Worm (Caenorhabditis elegans): ENCODE measurements around the gene ZK1240.3.

The ZK1240.3 gene

DNA sequence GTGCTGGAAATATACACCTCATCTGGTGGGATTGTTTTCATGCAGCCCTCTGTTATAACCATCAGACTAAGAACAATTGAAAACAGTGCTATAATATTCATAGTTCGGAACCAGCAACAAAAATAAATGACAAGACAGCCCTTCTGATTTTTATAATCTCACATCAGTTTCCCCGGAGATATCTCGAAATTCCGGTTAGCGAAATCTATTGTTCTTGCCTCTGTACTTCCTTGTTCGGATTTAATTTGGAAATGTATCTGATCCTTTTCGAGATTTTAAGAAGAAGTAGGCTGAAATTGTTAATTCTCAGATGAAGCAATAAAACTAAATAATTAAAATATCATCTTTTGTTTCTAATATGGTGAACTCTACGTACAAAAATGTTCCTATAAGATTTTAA is 43.5 kb downstream of the ZK1240.3 start, which contains the start of gene F43C11.11:
Gene F43C11.11, minus strand, starts transcription at position 101 of the 400 bp plus-strand sequence.
- TF ChIP-seq ets-7 (tag; optimal IDR thresholded peaks at IDR 0.05) (no peak), tra-4 (tag; optimal IDR thresholded peaks at IDR 0.05) (no peak), ceh-36 (tag; optimal IDR thresholded peaks at IDR 0.05) (no peak), ama-1 (optimal IDR thresholded peaks at IDR 0.05) (no peak), scrt-1 (GFP tag; IDR thresholded peaks at IDR 0.05) (no peak), flt-1 (GFP tag; IDR thresholded peaks at IDR 0.05) (no peak), hmg-4 (GFP tag; optimal IDR thresholded peaks at IDR 0.05) (no peak), hnd-1 (tag; optimal IDR thresholded peaks at IDR 0.05) (no peak), ceh-13 (GFP tag; optimal IDR thresholded peaks at IDR 0.05) (no peak), F13C5.2 (tag; optimal IDR thresholded peaks at IDR 0.05) (no peak), tbx-11 (GFP tag; IDR thresholded peaks at IDR 0.05) (no peak), B0310.2 (tag; optimal IDR thresholded peaks at IDR 0.05) (no peak), sea-1 (GFP tag; conservative IDR thresholded peaks at IDR 0.05) (no peak), hmbx-1 (tag; optimal IDR thresholded peaks at IDR 0.05) (no peak), tbx-37 (GFP tag; conservative IDR thresholded peaks at IDR 0.05) (no peak), pes-1 (GFP tag; IDR thresholded peaks at IDR 0.05) (no peak), aly-1 (tag; optimal IDR thresholded peaks at IDR 0.05) (no peak)

DNA sequence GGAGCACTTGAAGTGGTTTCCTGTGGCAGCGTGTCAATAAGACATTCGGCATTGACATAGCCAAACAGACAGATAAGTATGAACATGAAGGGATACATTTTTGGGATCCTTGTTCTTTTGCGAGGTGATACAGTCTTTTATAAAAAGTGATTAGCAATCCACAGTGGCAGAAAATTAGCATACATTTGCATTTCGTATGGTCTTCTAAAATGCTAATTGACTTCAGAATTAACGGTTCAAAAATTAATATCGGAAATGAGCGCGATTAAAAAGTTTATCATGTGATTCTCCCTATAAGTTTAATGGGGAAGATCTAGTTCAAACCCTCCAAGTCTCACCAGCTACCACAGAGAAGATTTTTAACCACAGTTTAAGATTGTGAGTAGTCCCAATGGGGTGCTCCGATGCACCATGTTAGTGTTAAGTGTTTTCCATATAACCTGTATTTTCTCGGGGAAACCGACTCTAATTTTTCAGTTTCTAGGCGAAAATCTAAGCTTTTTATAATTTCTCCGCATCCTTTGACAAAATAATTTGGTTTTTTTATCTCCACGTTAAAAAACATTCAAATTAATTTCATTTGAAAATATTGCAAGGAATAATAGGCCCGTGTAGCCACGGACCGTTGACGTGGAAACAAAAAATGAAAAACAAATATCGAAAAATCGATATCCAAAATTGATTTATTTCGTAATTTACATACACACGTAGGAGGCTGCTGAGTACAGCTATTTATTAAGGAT is 46.7 kb downstream of the ZK1240.3 start, which contains the start of the genes F43C11.12 and F16G10.5:
Gene F43C11.12, minus strand, starts transcription at position 101 of the 743 bp plus-strand sequence.
Gene F16G10.5, plus strand, starts transcription at position 693 of the 743 bp plus-strand sequence.
- TF ChIP-seq sea-1 (GFP tag; conservative IDR thresholded peaks at IDR 0.05) = no peak
- TF ChIP-seq scrt-1 (GFP tag; IDR thresholded peaks at IDR 0.05) = no peak
- TF ChIP-seq tra-4 (tag; optimal IDR thresholded peaks at IDR 0.05) = no peak
- no peak for TF ChIP-seq ets-7 (tag; optimal IDR thresholded peaks at IDR 0.05)
- TF ChIP-seq tbx-11 (GFP tag; IDR thresholded peaks at IDR 0.05) = no peak
- TF ChIP-seq F13C5.2 (tag; optimal IDR thresholded peaks at IDR 0.05) = no peak
- TF ChIP-seq tbx-37 (GFP tag; conservative IDR thresholded peaks at IDR 0.05) = no peak
- no peak for TF ChIP-seq pes-1 (GFP tag; IDR thresholded peaks at IDR 0.05)
- TF ChIP-seq ceh-13 (GFP tag; optimal IDR thresholded peaks at IDR 0.05) = no peak

DNA sequence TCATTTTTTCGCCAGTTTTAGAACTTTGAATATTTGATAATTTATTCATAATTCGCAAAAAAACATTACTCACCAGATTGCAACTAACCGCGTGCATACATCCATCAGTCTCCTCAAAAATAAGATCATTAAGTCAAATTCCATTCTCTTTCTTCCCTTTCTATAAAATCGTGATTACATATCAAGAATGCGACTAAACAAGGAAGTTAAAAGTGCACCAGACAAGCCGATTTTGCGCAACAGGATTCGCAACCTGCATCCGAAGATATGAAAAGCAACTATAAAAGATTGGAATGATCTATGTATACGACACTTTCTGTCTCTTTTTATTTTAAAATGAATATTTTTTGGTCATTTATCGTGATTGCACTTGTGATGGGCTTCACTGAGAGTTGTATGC is 48.8 kb downstream of the ZK1240.3 start, which contains the start of gene hpo-25:
Gene hpo-25, plus strand, starts transcription at position 301 of the 400 bp plus-strand sequence.
- TF ChIP-seq tbx-11 (GFP tag; IDR thresholded peaks at IDR 0.05) = no peak
- TF ChIP-seq scrt-1 (GFP tag; IDR thresholded peaks at IDR 0.05) = no peak
- no peak for TF ChIP-seq sea-1 (GFP tag; conservative IDR thresholded peaks at IDR 0.05)
- TF ChIP-seq ets-7 (tag; optimal IDR thresholded peaks at IDR 0.05) = no peak
- no peak for TF ChIP-seq flt-1 (GFP tag; IDR thresholded peaks at IDR 0.05)
- no peak for TF ChIP-seq tbx-37 (GFP tag; conservative IDR thresholded peaks at IDR 0.05)
- no peak for TF ChIP-seq F13C5.2 (tag; optimal IDR thresholded peaks at IDR 0.05)
- TF ChIP-seq aly-1 (tag; optimal IDR thresholded peaks at IDR 0.05) = no peak
- no peak for TF ChIP-seq hnd-1 (tag; optimal IDR thresholded peaks at IDR 0.05)
- no peak for TF ChIP-seq hmg-4 (GFP tag; optimal IDR thresholded peaks at IDR 0.05)
- no peak for TF ChIP-seq ceh-13 (GFP tag; optimal IDR thresholded peaks at IDR 0.05)
- TF ChIP-seq pes-1 (GFP tag; IDR thresholded peaks at IDR 0.05) = no peak
- TF ChIP-seq hmbx-1 (tag; optimal IDR thresholded peaks at IDR 0.05) = no peak
- TF ChIP-seq ceh-36 (tag; optimal IDR thresholded peaks at IDR 0.05) = no peak
- no peak for TF ChIP-seq ama-1 (optimal IDR thresholded peaks at IDR 0.05)
- no peak for TF ChIP-seq B0310.2 (tag; optimal IDR thresholded peaks at IDR 0.05)
- TF ChIP-seq tra-4 (tag; optimal IDR thresholded peaks at IDR 0.05) = no peak
